Fruit fly (Drosophila melanogaster): Measurements from ENCODE around the gene betaggt-I.

Gene betaggt-I

dm6 chr2L:4965420-4965819 is 20.0 kb downstream of the betaggt-I start, which contains the start of gene CG34125 (continued):
- TF ChIP-seq ac (GFP tag; optimal IDR thresholded peaks at IDR 0.05): no peak
- no peak for TF ChIP-seq CG11398 (GFP tag; optimal IDR thresholded peaks at IDR 0.05)
- TF ChIP-seq exex (tag; optimal IDR thresholded peaks at IDR 0.05): no peak
- no peak for TF ChIP-seq dmrt11E (tag; optimal IDR thresholded peaks at IDR 0.05)
- no peak for TF ChIP-seq Mad (GFP tag; optimal IDR thresholded peaks at IDR 0.05)
- TF ChIP-seq so (GFP tag; IDR thresholded peaks at IDR 0.05): no peak
- TF ChIP-seq MESR4 (GFP tag; optimal IDR thresholded peaks at IDR 0.05): peak; percentile 13
- no peak for TF ChIP-seq Nf-YB (GFP tag; optimal IDR thresholded peaks at IDR 0.05)
- no peak for TF ChIP-seq CG2889 (GFP tag; IDR thresholded peaks at IDR 0.05)
- TF ChIP-seq phol (tag; optimal IDR thresholded peaks at IDR 0.05): peak; percentile 11
- peak; percentile 22; the same call in 1 of the 2 replicates for TF ChIP-seq CG13287 (GFP tag; IDR thresholded peaks at IDR 0.05; ENCODE audit: partially characterized antibody)
- peak; percentile 81 for TF ChIP-seq CG15514 (GFP tag; optimal IDR thresholded peaks at IDR 0.05)
- peak; percentile 10 for TF ChIP-seq ems (GFP tag; optimal IDR thresholded peaks at IDR 0.05)
- peak; percentile 33 for TF ChIP-seq pzg (GFP tag; optimal IDR thresholded peaks at IDR 0.05)
- TF ChIP-seq CG8924 (tag; optimal IDR thresholded peaks at IDR 0.05): no peak
- no peak for TF ChIP-seq CG13424 (tag; optimal IDR thresholded peaks at IDR 0.05)
- TF ChIP-seq CG3995 (GFP tag; optimal IDR thresholded peaks at IDR 0.05): peak; percentile 53
- TF ChIP-seq ase (GFP tag; IDR thresholded peaks at IDR 0.05): no peak
- no peak for TF ChIP-seq CG11696 (GFP tag; IDR thresholded peaks at IDR 0.05)
- TF ChIP-seq Med (GFP tag): peak; percentile 67
- TF ChIP-seq ro (GFP tag; IDR thresholded peaks at IDR 0.05): no peak
- no peak for TF ChIP-seq trem (tag; optimal IDR thresholded peaks at IDR 0.05)
- TF ChIP-seq nmo (GFP tag; optimal IDR thresholded peaks at IDR 0.05): no peak
- TF ChIP-seq CG2120 (GFP tag; optimal IDR thresholded peaks at IDR 0.05): no peak
- TF ChIP-seq hth (optimal IDR thresholded peaks at IDR 0.05): no peak
- TF ChIP-seq nom (GFP tag; optimal IDR thresholded peaks at IDR 0.05): no peak
- TF ChIP-seq CG13624 (GFP tag; optimal IDR thresholded peaks at IDR 0.05): peak; percentile 5
- peak; percentile 91 for TF ChIP-seq Sry-β (GFP tag; optimal IDR thresholded peaks at IDR 0.05)
- no peak for TF ChIP-seq CG17186 (GFP tag; optimal IDR thresholded peaks at IDR 0.05)
- TF ChIP-seq HmgZ (tag; optimal IDR thresholded peaks at IDR 0.05): peak; percentile 13
- TF ChIP-seq CG14014 (GFP tag; IDR thresholded peaks at IDR 0.05): 0 out of 2 replicates have a peak, but pooled peaks have one; percentile 11

dm6 chr2L:4965923-4966322 is 20.5 kb downstream of the betaggt-I start:
- peak; percentile 68 for TF ChIP-seq Med (GFP tag)
- no peak for TF ChIP-seq CG4820 (GFP tag; optimal IDR thresholded peaks at IDR 0.05)
- 0 out of 3 replicates have a peak, but pooled peaks have one; percentile 57 for TF ChIP-seq z (GFP tag; IDR thresholded peaks at IDR 0.05)
- no peak for TF ChIP-seq CG11093 (GFP tag; IDR thresholded peaks at IDR 0.05)

dm6 chr2L:4967511-4967910 is 22.1 kb downstream of the betaggt-I start, which contains the start of gene eIF3i:
Gene eIF3i (minus strand): TSS chr2L:4967775.
- peak; percentile 28 for TF ChIP-seq CG15479 (GFP tag; optimal IDR thresholded peaks at IDR 0.05)
- no peak for TF ChIP-seq CG1603 (tag; optimal IDR thresholded peaks at IDR 0.05)
- TF ChIP-seq pzg (GFP tag; optimal IDR thresholded peaks at IDR 0.05): peak; percentile 55
- peak; percentile 42; the same call in 1 of the 2 replicates for TF ChIP-seq MBD-R2 (GFP tag; IDR thresholded peaks at IDR 0.05)
- peak; percentile 38 for TF ChIP-seq HmgZ (tag; optimal IDR thresholded peaks at IDR 0.05)
- TF ChIP-seq az2 (GFP tag; optimal IDR thresholded peaks at IDR 0.05): no peak
- peak; percentile 66 for TF ChIP-seq MESR4 (GFP tag; optimal IDR thresholded peaks at IDR 0.05)
- TF ChIP-seq YL-1 (GFP tag; optimal IDR thresholded peaks at IDR 0.05): peak; percentile 51
- TF ChIP-seq CG8924 (tag; optimal IDR thresholded peaks at IDR 0.05): peak; percentile 6
- TF ChIP-seq stwl (tag; optimal IDR thresholded peaks at IDR 0.05): peak; percentile 11
- TF ChIP-seq CG4617 (GFP tag; optimal IDR thresholded peaks at IDR 0.05; ENCODE audit: borderline replicate concordance): peak; percentile 54
- TF ChIP-seq Myb (GFP tag; optimal IDR thresholded peaks at IDR 0.05): peak; percentile 13
- no peak for TF ChIP-seq CG3407 (GFP tag; optimal IDR thresholded peaks at IDR 0.05)
- peak; percentile 18 for TF ChIP-seq Dp (GFP tag; optimal IDR thresholded peaks at IDR 0.05)
- peak; percentile 20; the same call in 1 of the 2 replicates for TF ChIP-seq CG13287 (GFP tag; IDR thresholded peaks at IDR 0.05; ENCODE audit: partially characterized antibody)
- TF ChIP-seq CG9797 (GFP tag; optimal IDR thresholded peaks at IDR 0.05): peak; percentile 64
- TF ChIP-seq CG34422 (GFP tag; IDR thresholded peaks at IDR 0.05): peak; percentile 49; the same call in 1 of the 3 replicates
- peak; percentile 97 for TF ChIP-seq bigmax (GFP tag; optimal IDR thresholded peaks at IDR 0.05)
- TF ChIP-seq gfzf (GFP tag; optimal IDR thresholded peaks at IDR 0.05): peak; percentile 77
- TF ChIP-seq phol (tag; optimal IDR thresholded peaks at IDR 0.05): peak; percentile 1

All from whole organism, embryonic.